Worm (Caenorhabditis elegans) whole organism, midembryonic: Measurements from ENCODE around the gene fbxc-19.

Experiments used
- T22C8.4 ChIP-seq: fragments of 200-800 bp; sonication (Bioruptor generic); IDR thresholded peaks from 2 replicates; pipeline ENCODE4 v1.3.6; 2022; ENCODE audit warnings: missing genetic modification characterization, missing compliant biosample characterization
- cog-1 ChIP-seq: sonication (generic microtip); optimal IDR thresholded peaks from 2 replicates; lab custom pipeline; 2016; ENCODE audit warnings: missing genetic modification characterization, missing compliant biosample characterization
- flt-1 ChIP-seq: fragments of 200-800 bp; sonication (Bioruptor generic); IDR thresholded peaks from 2 replicates; pipeline ENCODE4 v1.3.6; 2022; ENCODE audit warnings: missing genetic modification characterization, missing compliant biosample characterization
- klf-2 ChIP-seq: fragments of 200-800 bp; sonication (Bioruptor generic); conservative IDR thresholded peaks from 2 replicates; pipeline ENCODE4 v1.3.6; 2022; ENCODE audit warnings: missing genetic modification reagents, missing genetic modification characterization, missing compliant biosample characterization
- med-1 ChIP-seq: sonication (generic microtip); optimal IDR thresholded peaks from 2 replicates; lab custom pipeline; 2017; ENCODE audit warnings: missing genetic modification characterization, mild to moderate bottlenecking, missing compliant biosample characterization, antibody characterized with exemption, missing genetic modification reagents; ENCODE audit not compliant: insufficient read depth
- ref-1 ChIP-seq: fragments of 200-800 bp; sonication (Bioruptor generic); conservative IDR thresholded peaks from 2 replicates; pipeline ENCODE4 v1.3.6; 2022; ENCODE audit warnings: missing genetic modification reagents, missing genetic modification characterization, missing compliant biosample characterization
- tab-1 ChIP-seq: fragments of 200-800 bp; sonication (Bioruptor generic); IDR thresholded peaks from 2 replicates; pipeline ENCODE4 v1.3.6; 2022; ENCODE audit warnings: missing genetic modification characterization, missing compliant biosample characterization
- ztf-23 ChIP-seq: fragments of 200-800 bp; sonication (Bioruptor generic); IDR thresholded peaks from 2 replicates; pipeline ENCODE4 v1.3.6; 2022; ENCODE audit warnings: missing genetic modification reagents, missing genetic modification characterization, missing compliant biosample characterization
- ztf-29 ChIP-seq: fragments of 200-800 bp; sonication (Bioruptor generic); IDR thresholded peaks from 2 replicates; pipeline ENCODE4 v1.3.6; 2022; ENCODE audit warnings: missing genetic modification reagents, missing genetic modification characterization, missing compliant biosample characterization

fbxc-19 gene

DNA sequence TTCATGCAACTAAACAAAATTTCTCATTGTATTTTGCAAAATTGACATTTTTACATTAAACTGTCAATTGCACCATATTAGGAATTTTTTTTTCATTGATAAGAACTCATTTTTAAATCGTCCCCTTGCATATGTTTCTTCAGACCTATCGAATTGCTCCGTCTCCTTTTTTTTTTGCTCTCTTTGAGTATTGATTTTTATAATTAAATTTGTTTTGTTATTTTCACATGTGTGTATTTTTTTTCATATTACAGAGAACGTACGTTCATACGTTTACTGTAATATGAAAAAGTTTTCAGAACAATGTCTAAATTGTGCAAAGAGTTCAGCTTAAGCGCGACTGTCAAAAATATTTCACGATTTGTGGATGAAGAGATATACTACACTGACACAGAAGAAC is 48.8 kb downstream of the fbxc-19 start, which contains the start of gene math-14:
math-14 (plus strand) TSS at position 301 of the 400 bp plus-strand sequence.
- TF ChIP-seq klf-2 (no peak), cog-1 (tag; lab: Kevin White, UChicago) (no peak), tab-1 (GFP tag; lab: Robert Waterston, UW) (no peak), ztf-23 (GFP tag; lab: Robert Waterston, UW) (no peak), T22C8.4 (GFP tag; lab: Robert Waterston, UW) (no peak), ref-1 (GFP tag; lab: Robert Waterston, UW) (no peak), ztf-29 (no peak), flt-1 (GFP tag; lab: Robert Waterston, UW) (no peak), med-1 (GFP tag; lab: Kevin White, UChicago) (no peak)

ce11 chrII:1870875-1871592 is 50.8 kb downstream of the fbxc-19 start, which contains the start of gene math-10:
Gene math-10, plus strand, starts transcription at chrII:1871542.
- TF ChIP-seq T22C8.4 (GFP tag; lab: Robert Waterston, UW) (no peak), flt-1 (GFP tag; lab: Robert Waterston, UW) (no peak)
